Fruit fly (Drosophila melanogaster) whole organism, embryonic: ENCODE measurements around the gene CG6937.
A peak's percentile ranks its signal among the peaks of the same experiment; 100 is the strongest.

Source experiments
- BEAF-32 ChIP-seq: fragments of 200-800 bp; sonication (Bioruptor generic); optimal IDR thresholded peaks from 3 replicates; lab custom pipeline; 2017; ENCODE audit warnings: missing biosample characterization, missing genetic modification characterization, mild to moderate bottlenecking, moderate library complexity, missing genetic modification reagents
- Blimp-1 ChIP-seq: fragments of 200-800 bp; sonication (Bioruptor generic); optimal IDR thresholded peaks from 3 replicates; lab custom pipeline; 2018; ENCODE audit warnings: missing biosample characterization, missing genetic modification characterization, mild to moderate bottlenecking, moderate library complexity, missing genetic modification reagents
- CG10654 ChIP-seq: fragments of 200-800 bp; sonication (Bioruptor generic); optimal IDR thresholded peaks from 2 replicates; lab custom pipeline; 2016; ENCODE audit warnings: missing biosample characterization, missing genetic modification characterization
- CG10959 ChIP-seq: fragments of 200-800 bp; sonication (Bioruptor generic); IDR thresholded peaks from 2 replicates; pipeline ENCODE4 v1.3.6; 2022; ENCODE audit warnings: missing biosample characterization, missing genetic modification characterization
- CG11085 ChIP-seq: fragments of 200-800 bp; sonication (Bioruptor generic); IDR thresholded peaks from 2 replicates; pipeline ENCODE4 v1.3.6; 2022; ENCODE audit warnings: missing biosample characterization, missing genetic modification characterization
- CG11560 ChIP-seq: fragments of 200-800 bp; sonication (Bioruptor generic); IDR thresholded peaks from 3 replicates; pipeline ENCODE4 v1.3.6; 2022; ENCODE audit warnings: missing biosample characterization, missing genetic modification characterization
- CG11696 ChIP-seq: fragments of 200-800 bp; sonication (Bioruptor generic); IDR thresholded peaks from 2 replicates; pipeline ENCODE4 v1.3.6; 2022; ENCODE audit warnings: missing biosample characterization, missing genetic modification characterization
- CG12236 ChIP-seq: fragments of 200-800 bp; sonication (Bioruptor generic); optimal IDR thresholded peaks from 2 replicates; lab custom pipeline; 2016; ENCODE audit warnings: missing biosample characterization, missing genetic modification characterization
- CG12299 ChIP-seq: fragments of 200-800 bp; sonication (Bioruptor generic); optimal IDR thresholded peaks from 2 replicates; lab custom pipeline; 2018; ENCODE audit warnings: missing biosample characterization, mild to moderate bottlenecking, missing genetic modification characterization
- CG14014 ChIP-seq: fragments of 200-800 bp; sonication (Bioruptor generic); IDR thresholded peaks from 2 replicates; pipeline ENCODE4 v1.3.6; 2022; ENCODE audit warnings: missing biosample characterization, missing genetic modification characterization
- CG15601 ChIP-seq: fragments of 200-800 bp; sonication (Bioruptor generic); optimal IDR thresholded peaks from 3 replicates; lab custom pipeline; 2019; ENCODE audit warnings: missing biosample characterization, mild to moderate bottlenecking, missing genetic modification characterization, moderate library complexity
- CG1603 ChIP-seq: fragments of 200-800 bp; sonication (Bioruptor generic); optimal IDR thresholded peaks from 2 replicates; lab custom pipeline; 2019; ENCODE audit warnings: missing biosample characterization, mild to moderate bottlenecking, missing genetic modification characterization, moderate library complexity
- CG16779 ChIP-seq: fragments of 200-800 bp; sonication (Bioruptor generic); IDR thresholded peaks from 2 replicates; pipeline ENCODE4 v1.3.6; 2022; ENCODE audit warnings: missing biosample characterization, missing genetic modification characterization
- CG17612 ChIP-seq: fragments of 200-800 bp; sonication (Bioruptor generic); IDR thresholded peaks from 2 replicates; pipeline ENCODE4 v1.3.6; 2022; ENCODE audit warnings: missing biosample characterization, missing genetic modification characterization
- CG1832 ChIP-seq: fragments of 200-800 bp; sonication (Bioruptor generic); optimal IDR thresholded peaks from 2 replicates; lab custom pipeline; 2017; ENCODE audit warnings: missing biosample characterization, mild to moderate bottlenecking, missing genetic modification characterization, inconsistent platforms
- CG18619 ChIP-seq: fragments of 200-800 bp; sonication (Bioruptor generic); optimal IDR thresholded peaks from 3 replicates; lab custom pipeline; 2017; ENCODE audit warnings: missing biosample characterization, mild to moderate bottlenecking, missing genetic modification characterization
- CG2199 ChIP-seq: fragments of 200-800 bp; sonication (Bioruptor generic); IDR thresholded peaks from 3 replicates; pipeline ENCODE4 v1.3.6; 2022; ENCODE audit warnings: missing biosample characterization, missing genetic modification characterization
- CG3281 ChIP-seq: fragments of 200-800 bp; sonication (Bioruptor generic); optimal IDR thresholded peaks from 3 replicates; lab custom pipeline; 2017; ENCODE audit warnings: missing biosample characterization, mild to moderate bottlenecking, missing genetic modification characterization
- CG3407 ChIP-seq: fragments of 200-800 bp; sonication (Bioruptor generic); optimal IDR thresholded peaks from 2 replicates; lab custom pipeline; 2018; ENCODE audit warnings: missing biosample characterization, mild to moderate bottlenecking, missing genetic modification characterization
- CG4360 ChIP-seq: fragments of 200-800 bp; sonication (Bioruptor generic); IDR thresholded peaks from 2 replicates; pipeline ENCODE4 v1.3.6; 2022; ENCODE audit warnings: missing biosample characterization, missing genetic modification characterization
- CG8388 ChIP-seq: fragments of 200-800 bp; sonication (Bioruptor generic); optimal IDR thresholded peaks from 2 replicates; lab custom pipeline; 2019; ENCODE audit warnings: missing biosample characterization, mild to moderate bottlenecking, missing genetic modification characterization, moderate library complexity
- CG9215 ChIP-seq: fragments of 200-800 bp; sonication (Bioruptor generic); IDR thresholded peaks from 2 replicates; pipeline ENCODE4 v1.3.6; 2022; ENCODE audit warnings: missing biosample characterization, missing genetic modification characterization
- CG9609 ChIP-seq: fragments of 200-800 bp; sonication (Bioruptor generic); optimal IDR thresholded peaks from 3 replicates; lab custom pipeline; 2016; ENCODE audit warnings: missing biosample characterization, missing genetic modification characterization
- D ChIP-seq, 2 experiments: fragments of 200-800 bp in 1 of 2; fragments of >200 bp in 1 of 2; sonication (Bioruptor generic) in 1 of 2; optimal IDR thresholded peaks; 2 replicates in 1 of 2; 3 replicates in 1 of 2; lab custom pipeline; 2017; ENCODE audit warnings: mild to moderate bottlenecking in 1 of 2, missing biosample characterization in 1 of 2, missing genetic modification characterization in 1 of 2, missing genetic modification reagents in 1 of 2
- Doc2 ChIP-seq: fragments of 200-800 bp; sonication (Bioruptor generic); IDR thresholded peaks from 2 replicates; pipeline ENCODE4 v1.3.6; 2022; ENCODE audit warnings: missing biosample characterization, missing genetic modification characterization
- Doc3 ChIP-seq: fragments of 200-800 bp; sonication (Bioruptor generic); IDR thresholded peaks from 3 replicates; pipeline ENCODE4 v1.3.6; 2022; ENCODE audit warnings: missing biosample characterization, missing genetic modification characterization; ENCODE audit not compliant: partially characterized antibody
- GATAe ChIP-seq: fragments of 200-800 bp; sonication (Bioruptor generic); conservative IDR thresholded peaks from 2 replicates; pipeline ENCODE4 v1.3.6; 2022; ENCODE audit warnings: missing biosample characterization, missing genetic modification characterization
- Gug ChIP-seq: fragments of 200-800 bp; sonication (Bioruptor generic); IDR thresholded peaks from 4 replicates; pipeline ENCODE4 v1.3.6; 2022; ENCODE audit warnings: missing biosample characterization, missing genetic modification characterization
- HLHmδ ChIP-seq: fragments of 200-800 bp; sonication (Bioruptor generic); optimal IDR thresholded peaks from 2 replicates; lab custom pipeline; 2018; ENCODE audit warnings: missing biosample characterization, mild to moderate bottlenecking, missing genetic modification characterization, moderate library complexity
- HmgZ ChIP-seq: fragments of 200-800 bp; sonication (Bioruptor generic); optimal IDR thresholded peaks from 2 replicates; lab custom pipeline; 2018; ENCODE audit warnings: missing biosample characterization, mild to moderate bottlenecking, missing genetic modification characterization
- Mad ChIP-seq: fragments of 200-800 bp; sonication (Bioruptor generic); optimal IDR thresholded peaks from 2 replicates; lab custom pipeline; 2016; ENCODE audit warnings: missing biosample characterization, missing genetic modification characterization
- TFAM ChIP-seq: fragments of 200-800 bp; sonication (Bioruptor generic); optimal IDR thresholded peaks from 2 replicates; lab custom pipeline; 2017; ENCODE audit warnings: missing biosample characterization, missing genetic modification characterization, inconsistent platforms
- ab ChIP-seq: fragments of 200-800 bp; sonication (Bioruptor generic); optimal IDR thresholded peaks from 2 replicates; lab custom pipeline; 2016; ENCODE audit warnings: missing biosample characterization, missing genetic modification characterization
- chif ChIP-seq, 2 experiments: fragments of 200-800 bp; sonication (Bioruptor generic); optimal IDR thresholded peaks; 3 replicates each; lab custom pipeline; 2016; ENCODE audit warnings: missing biosample characterization in 2 of 2, missing genetic modification characterization in 2 of 2
- dati ChIP-seq: fragments of 200-800 bp; sonication (Bioruptor generic); IDR thresholded peaks from 2 replicates; pipeline ENCODE4 v1.3.6; 2022; ENCODE audit warnings: missing biosample characterization, missing genetic modification characterization
- esg ChIP-seq: fragments of 200-800 bp; sonication (Bioruptor generic); conservative IDR thresholded peaks from 2 replicates; pipeline ENCODE4 v1.3.6; 2022; ENCODE audit warnings: missing biosample characterization, missing genetic modification characterization
- gcm ChIP-seq: fragments of 200-800 bp; sonication (Bioruptor generic); optimal IDR thresholded peaks from 2 replicates; lab custom pipeline; 2019; ENCODE audit warnings: missing biosample characterization, mild to moderate bottlenecking, missing genetic modification characterization, moderate library complexity
- gt ChIP-seq: fragments of 200-800 bp; sonication (Bioruptor generic); IDR thresholded peaks from 2 replicates; pipeline ENCODE4 v1.3.6; 2022; ENCODE audit warnings: missing biosample characterization, missing genetic modification characterization
- h ChIP-seq: fragments of >200 bp; optimal IDR thresholded peaks from 2 replicates; lab custom pipeline; 2017
- inv ChIP-seq: fragments of 200-800 bp; sonication (Bioruptor generic); IDR thresholded peaks from 2 replicates; pipeline ENCODE4 v1.3.6; 2022; ENCODE audit warnings: missing biosample characterization, missing genetic modification characterization; ENCODE audit not compliant: partially characterized antibody
- maf-S ChIP-seq: fragments of 200-800 bp; sonication (Bioruptor generic); optimal IDR thresholded peaks from 2 replicates; lab custom pipeline; 2016; ENCODE audit warnings: missing biosample characterization, missing genetic modification characterization
- otp ChIP-seq: fragments of 200-800 bp; sonication (Bioruptor generic); IDR thresholded peaks from 3 replicates; pipeline ENCODE4, ENCODE4 v1.3.6; 2022; ENCODE audit warnings: missing biosample characterization, missing genetic modification characterization
- p53 ChIP-seq: fragments of 200-800 bp; sonication (Bioruptor generic); optimal IDR thresholded peaks from 2 replicates; lab custom pipeline; 2016; ENCODE audit warnings: missing biosample characterization, missing genetic modification characterization
- ro ChIP-seq: fragments of 200-800 bp; sonication (Bioruptor generic); IDR thresholded peaks from 2 replicates; pipeline ENCODE4 v1.3.6; 2022; ENCODE audit warnings: missing biosample characterization, missing genetic modification characterization
- run ChIP-seq: fragments of 200-800 bp; sonication (Bioruptor generic); optimal IDR thresholded peaks from 3 replicates; lab custom pipeline; 2018; ENCODE audit warnings: missing biosample characterization, mild to moderate bottlenecking, missing genetic modification characterization
- scrt ChIP-seq: fragments of 200-800 bp; sonication (Bioruptor generic); optimal IDR thresholded peaks from 2 replicates; lab custom pipeline; 2018; ENCODE audit warnings: missing biosample characterization, mild to moderate bottlenecking, missing genetic modification characterization, moderate library complexity
- sisA ChIP-seq: fragments of 200-800 bp; sonication (Bioruptor generic); IDR thresholded peaks from 2 replicates; pipeline ENCODE4 v1.3.6; 2022; ENCODE audit warnings: missing biosample characterization, missing genetic modification characterization
- tna ChIP-seq: fragments of 200-800 bp; sonication (Bioruptor generic); IDR thresholded peaks from 2 replicates; pipeline ENCODE4 v1.3.6; 2022; ENCODE audit warnings: missing biosample characterization, missing genetic modification characterization; ENCODE audit not compliant: partially characterized antibody
- trem ChIP-seq: fragments of 200-800 bp; optimal IDR thresholded peaks from 3 replicates; lab custom pipeline; 2019; ENCODE audit warnings: missing biosample characterization, mild to moderate bottlenecking, missing genetic modification characterization, moderate library complexity
- usp ChIP-seq: fragments of >200 bp; optimal IDR thresholded peaks from 2 replicates; lab custom pipeline; 2017; ENCODE audit warnings: missing biosample characterization, missing genetic modification characterization
- yki ChIP-seq: fragments of >200 bp; optimal IDR thresholded peaks from 3 replicates; lab custom pipeline; 2018
- zfh2 ChIP-seq: fragments of 200-800 bp; sonication (Bioruptor generic); optimal IDR thresholded peaks from 2 replicates; lab custom pipeline; 2016; ENCODE audit warnings: missing biosample characterization, missing genetic modification characterization

The CG6937 gene

DNA sequence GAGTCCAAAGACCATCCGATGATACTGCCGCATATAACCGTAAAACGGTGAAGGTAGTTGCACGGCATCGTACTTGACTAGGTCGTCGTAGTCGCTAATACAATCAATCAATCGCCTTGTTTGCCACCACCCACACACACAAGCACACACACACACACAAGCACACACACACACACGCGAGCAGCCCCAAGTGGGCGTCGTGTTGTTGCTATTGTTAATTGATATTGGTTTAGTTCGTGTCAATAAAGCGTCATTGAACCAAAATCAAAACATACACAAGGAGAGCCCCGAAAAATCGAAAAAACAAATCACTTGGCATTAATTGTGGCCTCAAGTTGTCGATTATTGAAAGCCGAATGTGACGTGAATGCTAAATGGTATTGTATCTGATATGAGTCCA, 11.9 kb downstream of the CG6937 start (continued):
- TF ChIP-seq usp (GFP tag; lab: Kevin White, UChicago), result no peak
- TF ChIP-seq CG14014 (GFP tag; lab: Robert Waterston, UW), result peak; percentile 84
- TF ChIP-seq CG11085, result no peak
- TF ChIP-seq CG4360 (GFP tag; lab: Robert Waterston, UW), result peak; percentile 39
- no peak for TF ChIP-seq h
- no peak for TF ChIP-seq CG9609
- peak; percentile 28 for TF ChIP-seq CG10654 (GFP tag; lab: Kevin White, UChicago)
- peak; percentile 29 for TF ChIP-seq CG3281
- TF ChIP-seq scrt (GFP tag; lab: Kevin White, UChicago), result peak; percentile 12
- TF ChIP-seq Blimp-1 (GFP tag; lab: Kevin White, UChicago), result peak; percentile 39
- no peak for TF ChIP-seq CG11560
- TF ChIP-seq esg (GFP tag; lab: Robert Waterston, UW), result no peak
- no peak for TF ChIP-seq maf-S (GFP tag; lab: Kevin White, UChicago)
- peak; percentile 64 for TF ChIP-seq CG1603 (tag; lab: Kevin White, UChicago)
- no peak for TF ChIP-seq sisA
- TF ChIP-seq gcm, result peak; percentile 25
- TF ChIP-seq CG8388 (GFP tag; lab: Kevin White, UChicago), result no peak
- peak; percentile 66 for TF ChIP-seq CG3407 (GFP tag; lab: Kevin White, UChicago)
- no peak for TF ChIP-seq Doc3 (GFP tag; lab: Robert Waterston, UW)
- no peak for TF ChIP-seq CG17612
- no peak for TF ChIP-seq ab (GFP tag; lab: Kevin White, UChicago)
- TF ChIP-seq inv (GFP tag; lab: Robert Waterston, UW), result no peak
- no peak for TF ChIP-seq Gug
- peak; percentile 14 to 20 for TF ChIP-seq chif (GFP tag; optimal IDR thresholded peaks at IDR 0.05; lab: Kevin White, UChicago)
- TF ChIP-seq dati (GFP tag; lab: Robert Waterston, UW), result no peak
- peak; percentile 74; the same call in 2 of the 3 replicates for TF ChIP-seq otp (GFP tag; lab: Robert Waterston, UW)
- no peak; the same call in 1 of the 2 replicates for TF ChIP-seq CG11696
- no peak for TF ChIP-seq trem (tag; lab: Kevin White, UChicago)
- peak; percentile 57; the same call in 1 of the 3 replicates for TF ChIP-seq CG2199 (GFP tag; lab: Robert Waterston, UW)
- peak; percentile 29 for TF ChIP-seq CG18619 (GFP tag; lab: Kevin White, UChicago)
- TF ChIP-seq CG16779, result no peak
- no peak for TF ChIP-seq Mad (GFP tag; lab: Kevin White, UChicago)
- TF ChIP-seq CG12299 (tag; lab: Kevin White, UChicago), result no peak
- TF ChIP-seq CG12236 (GFP tag; lab: Kevin White, UChicago), result peak; percentile 53
- no peak for TF ChIP-seq Doc2 (GFP tag; lab: Robert Waterston, UW)
- no peak for TF ChIP-seq CG1832 (GFP tag; lab: Kevin White, UChicago)
- no peak for TF ChIP-seq gt (GFP tag; lab: Robert Waterston, UW)
- TF ChIP-seq HmgZ (tag; lab: Kevin White, UChicago), result peak; percentile 56
- peak; percentile 54 for TF ChIP-seq p53 (GFP tag; lab: Kevin White, UChicago)
- peak; percentile 5; the same call in 1 of the 2 replicates for TF ChIP-seq CG10959 (GFP tag; lab: Robert Waterston, UW)
- no peak for TF ChIP-seq run (tag; lab: Kevin White, UChicago)
- TF ChIP-seq CG9215 (GFP tag; lab: Robert Waterston, UW), result no peak
- TF ChIP-seq HLHmδ (GFP tag; lab: Kevin White, UChicago), result peak; percentile 60
- TF ChIP-seq CG15601 (tag; lab: Kevin White, UChicago), result peak; percentile 66
- no peak for TF ChIP-seq ro (GFP tag; lab: Robert Waterston, UW)
- TF ChIP-seq TFAM (GFP tag; lab: Kevin White, UChicago), result no peak
- TF ChIP-seq zfh2, result no peak
- TF ChIP-seq D (optimal IDR thresholded peaks at IDR 0.05; lab: Kevin White, UChicago), result no peak
- peak; percentile 1 for TF ChIP-seq D (GFP tag; optimal IDR thresholded peaks at IDR 0.05; lab: Kevin White, UChicago)
- TF ChIP-seq BEAF-32 (GFP tag; lab: Kevin White, UChicago), result no peak
- no peak for TF ChIP-seq tna (GFP tag; lab: Robert Waterston, UW)
- no peak for TF ChIP-seq yki
- no peak for TF ChIP-seq GATAe (GFP tag; lab: Robert Waterston, UW)
